Worm (Caenorhabditis elegans) whole organism, L2 larva: Measurements from ENCODE around the gene srsx-32.

Experiments
- elt-3 ChIP-seq: sonication (generic microtip); optimal IDR thresholded peaks from 2 replicates; lab custom pipeline; 2017; ENCODE audit warnings: missing biosample characterization, missing genetic modification characterization
- lin-13 ChIP-seq: fragments of 150-350 bp; optimal IDR thresholded peaks from 2 replicates; lab custom pipeline; 2014; ENCODE audit warnings: missing biosample characterization, missing genetic modification reagents, missing genetic modification characterization
- sma-3 ChIP-seq: sonication (generic microtip); optimal IDR thresholded peaks from 2 replicates; lab custom pipeline; 2016; ENCODE audit warnings: missing genetic modification reagents, missing genetic modification characterization, missing compliant biosample characterization
- snpc-4 ChIP-seq: fragments of 150-350 bp; optimal IDR thresholded peaks from 2 replicates; lab custom pipeline; 2014; ENCODE audit warnings: missing biosample characterization, missing genetic modification characterization
- unc-62 ChIP-seq: fragments of 150-350 bp; optimal IDR thresholded peaks from 2 replicates; lab custom pipeline; 2014; ENCODE audit warnings: missing biosample characterization, missing genetic modification reagents, missing genetic modification characterization
- ztf-1 ChIP-seq: fragments of 200-800 bp; sonication (Bioruptor generic); conservative IDR thresholded peaks from 2 replicates; pipeline ENCODE4 v1.3.6; 2022; ENCODE audit warnings: missing genetic modification characterization, missing compliant biosample characterization

DNA sequence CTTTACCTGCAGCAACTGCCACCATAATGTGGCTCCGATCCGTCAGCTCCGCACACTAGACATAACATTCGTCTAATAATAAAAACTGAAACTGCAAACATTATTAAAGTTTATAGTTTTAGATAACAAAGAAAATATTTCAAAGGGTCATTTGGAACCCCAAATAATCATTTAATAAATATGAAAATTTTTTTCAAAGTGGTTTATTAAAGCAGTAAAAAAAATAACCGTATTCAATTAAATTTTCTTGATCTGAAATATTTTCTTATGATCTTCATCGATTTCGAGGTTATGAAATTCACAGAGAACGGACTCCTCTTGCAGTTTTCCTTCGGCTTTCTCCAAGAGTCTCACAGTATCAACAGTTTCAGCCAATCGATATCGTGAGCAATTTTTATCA lies 31.2 kb upstream of the srsx-32 start, which contains the start of gene nhr-163:
- TF ChIP-seq snpc-4 (tag; lab: Kevin White, UChicago) (no peak), elt-3 (no peak), unc-62 (no peak), ztf-1 (GFP tag; lab: Robert Waterston, UW) (no peak), sma-3 (GFP tag; lab: Kevin White, UChicago) (no peak), lin-13 (GFP tag; lab: Kevin White, UChicago) (no peak)
